Worm (Caenorhabditis elegans) whole organism, L1 larva: ENCODE results near the gene ckr-2.

Source experiments
- C04F5.9 ChIP-seq: sonication (generic microtip); optimal IDR thresholded peaks from 2 replicates; lab custom pipeline; 2016; ENCODE audit warnings: missing genetic modification characterization, missing compliant biosample characterization
- aly-2 ChIP-seq: fragments of 150-350 bp; optimal IDR thresholded peaks from 2 replicates; lab custom pipeline; 2014; ENCODE audit warnings: missing biosample characterization, missing genetic modification characterization
- ama-1 ChIP-seq: fragments of 150-350 bp; optimal IDR thresholded peaks from 2 replicates; lab custom pipeline; 2014
- blmp-1 ChIP-seq: fragments of 150-350 bp; optimal IDR thresholded peaks from 2 replicates; lab custom pipeline; 2014; ENCODE audit warnings: missing biosample characterization, missing genetic modification characterization
- ceh-63 ChIP-seq: fragments of 200-800 bp; sonication (Bioruptor generic); optimal IDR thresholded peaks from 2 replicates; lab custom pipeline; 2018; ENCODE audit warnings: mild to moderate bottlenecking, missing genetic modification characterization, missing compliant biosample characterization
- ceh-8 ChIP-seq: fragments of 200-800 bp; sonication (Bioruptor generic); optimal IDR thresholded peaks from 2 replicates; lab custom pipeline; 2018; ENCODE audit warnings: mild to moderate bottlenecking, missing genetic modification characterization, moderate library complexity, missing compliant biosample characterization
- ceh-90 ChIP-seq: sonication (generic microtip); optimal IDR thresholded peaks from 2 replicates; lab custom pipeline; 2016; ENCODE audit warnings: missing genetic modification characterization, missing compliant biosample characterization
- ces-1 ChIP-seq: fragments of 150-350 bp; optimal IDR thresholded peaks from 2 replicates; lab custom pipeline; 2014; ENCODE audit warnings: missing biosample characterization, missing genetic modification reagents, missing genetic modification characterization
- dsc-1 ChIP-seq: sonication (generic microtip); optimal IDR thresholded peaks from 2 replicates; lab custom pipeline; 2016; ENCODE audit warnings: mild to moderate bottlenecking, missing genetic modification characterization, missing compliant biosample characterization
- egl-27 ChIP-seq, 2 experiments: fragments of 150-350 bp in 1 of 2; sonication (generic microtip); optimal IDR thresholded peaks; 3 replicates each; lab custom pipeline; 2017 to 2018; ENCODE audit warnings: missing biosample characterization in 2 of 2, missing genetic modification characterization in 2 of 2, missing genetic modification reagents in 2 of 2
- elt-2 ChIP-seq: sonication (generic microtip); optimal IDR thresholded peaks from 2 replicates; lab custom pipeline; 2016; ENCODE audit warnings: missing genetic modification characterization, mild to moderate bottlenecking, inconsistent platforms, missing compliant biosample characterization, missing genetic modification reagents
- ets-5 ChIP-seq: fragments of 200-800 bp; sonication (Bioruptor generic); IDR thresholded peaks from 2 replicates; pipeline ENCODE4 v1.3.6; 2022; ENCODE audit warnings: missing genetic modification characterization, missing compliant biosample characterization
- fkh-10 ChIP-seq: sonication (generic microtip); optimal IDR thresholded peaks from 2 replicates; lab custom pipeline; 2017; ENCODE audit warnings: missing biosample characterization, missing genetic modification reagents, missing genetic modification characterization
- grh-1 ChIP-seq: fragments of 200-800 bp; sonication (Bioruptor generic); IDR thresholded peaks from 2 replicates; pipeline ENCODE4 v1.3.6; 2022; ENCODE audit warnings: missing genetic modification reagents, missing genetic modification characterization, missing compliant biosample characterization
- hlh-4 ChIP-seq: sonication (generic microtip); optimal IDR thresholded peaks from 2 replicates; lab custom pipeline; 2016; ENCODE audit warnings: mild to moderate bottlenecking, missing genetic modification characterization, missing compliant biosample characterization
- hpl-2 ChIP-seq: fragments of 150-350 bp; optimal IDR thresholded peaks from 2 replicates; lab custom pipeline; 2014; ENCODE audit warnings: missing biosample characterization, missing genetic modification reagents, missing genetic modification characterization
- isw-1 ChIP-seq: fragments of 200-800 bp; sonication (Bioruptor generic); IDR thresholded peaks from 2 replicates; pipeline ENCODE4 v1.3.6; 2022; ENCODE audit warnings: missing genetic modification characterization, missing compliant biosample characterization
- lin-14 ChIP-seq: fragments of 200-800 bp; sonication (Bioruptor generic); optimal IDR thresholded peaks from 2 replicates; lab custom pipeline; 2018; ENCODE audit warnings: mild to moderate bottlenecking, missing genetic modification characterization, moderate library complexity, missing compliant biosample characterization
- lin-15B ChIP-seq: fragments of 150-350 bp; sonication (generic microtip); optimal IDR thresholded peaks from 3 replicates; lab custom pipeline; 2014; ENCODE audit warnings: missing biosample characterization, missing genetic modification characterization
- lin-35 ChIP-seq, 2 experiments: fragments of 150-350 bp; optimal IDR thresholded peaks; 2 replicates each; lab custom pipeline; 2014; ENCODE audit warnings: missing biosample characterization in 2 of 2, missing genetic modification characterization in 2 of 2, missing genetic modification reagents in 2 of 2
- lsy-2 ChIP-seq, 2 experiments: fragments of 150-350 bp; optimal IDR thresholded peaks; 2 replicates each; lab custom pipeline; 2014; ENCODE audit warnings: missing biosample characterization in 2 of 2, missing genetic modification characterization in 2 of 2
- mef-2 ChIP-seq: fragments of 150-350 bp; optimal IDR thresholded peaks from 2 replicates; lab custom pipeline; 2014; ENCODE audit warnings: missing biosample characterization, missing genetic modification characterization
- mep-1 ChIP-seq: fragments of 150-350 bp; optimal IDR thresholded peaks from 2 replicates; lab custom pipeline; 2014; ENCODE audit warnings: missing biosample characterization, missing genetic modification characterization
- nhr-11 ChIP-seq: fragments of 150-350 bp; optimal IDR thresholded peaks from 2 replicates; lab custom pipeline; 2014; ENCODE audit warnings: missing biosample characterization, missing genetic modification characterization
- nhr-12 ChIP-seq: sonication (generic microtip); optimal IDR thresholded peaks from 2 replicates; lab custom pipeline; 2017; ENCODE audit warnings: missing biosample characterization, missing genetic modification characterization
- nhr-20 ChIP-seq: sonication (generic microtip); optimal IDR thresholded peaks from 2 replicates; lab custom pipeline; 2016; ENCODE audit warnings: mild to moderate bottlenecking, missing genetic modification characterization, missing compliant biosample characterization
- nhr-47 ChIP-seq: sonication (generic microtip); optimal IDR thresholded peaks from 2 replicates; lab custom pipeline; 2016; ENCODE audit warnings: mild to moderate bottlenecking, missing genetic modification characterization, moderate library complexity, missing compliant biosample characterization
- nhr-76 ChIP-seq: sonication (generic microtip); optimal IDR thresholded peaks from 2 replicates; lab custom pipeline; 2017; ENCODE audit warnings: missing biosample characterization, missing genetic modification characterization
- nhr-77 ChIP-seq: fragments of 150-350 bp; optimal IDR thresholded peaks from 2 replicates; lab custom pipeline; 2014; ENCODE audit warnings: missing biosample characterization, missing genetic modification characterization
- nhr-84 ChIP-seq: sonication (generic microtip); optimal IDR thresholded peaks from 2 replicates; lab custom pipeline; 2017; ENCODE audit warnings: missing biosample characterization, missing genetic modification characterization
- pag-3 ChIP-seq: sonication (generic microtip); optimal IDR thresholded peaks from 2 replicates; lab custom pipeline; 2017; ENCODE audit warnings: missing genetic modification characterization, mild to moderate bottlenecking, missing compliant biosample characterization, antibody characterized with exemption, borderline replicate concordance; ENCODE audit not compliant: insufficient read depth
- pax-3 ChIP-seq: fragments of 200-800 bp; sonication (Bioruptor generic); optimal IDR thresholded peaks from 2 replicates; lab custom pipeline; 2018; ENCODE audit warnings: mild to moderate bottlenecking, missing genetic modification characterization, moderate library complexity, missing compliant biosample characterization
- pqm-1 ChIP-seq: sonication (generic microtip); optimal IDR thresholded peaks from 3 replicates; lab custom pipeline; 2017; ENCODE audit warnings: missing biosample characterization, missing genetic modification characterization
- skn-1 ChIP-seq: fragments of 150-350 bp; optimal IDR thresholded peaks from 2 replicates; lab custom pipeline; 2014; ENCODE audit warnings: missing biosample characterization, missing genetic modification characterization
- sptf-1 ChIP-seq: fragments of 150-350 bp; optimal IDR thresholded peaks from 2 replicates; lab custom pipeline; 2014; ENCODE audit warnings: missing biosample characterization, missing genetic modification characterization
- swsn-7 ChIP-seq: sonication (generic microtip); optimal IDR thresholded peaks from 2 replicates; lab custom pipeline; 2016; ENCODE audit warnings: missing genetic modification characterization, missing compliant biosample characterization
- tbx-2 ChIP-seq: sonication (generic microtip); optimal IDR thresholded peaks from 2 replicates; lab custom pipeline; 2016; ENCODE audit warnings: missing genetic modification characterization, missing compliant biosample characterization
- unc-130 ChIP-seq: fragments of 150-350 bp; optimal IDR thresholded peaks from 2 replicates; lab custom pipeline; 2017; ENCODE audit warnings: missing biosample characterization, missing genetic modification characterization, inconsistent platforms
- unc-30 ChIP-seq: sonication (generic microtip); optimal IDR thresholded peaks from 2 replicates; lab custom pipeline; 2017; ENCODE audit warnings: missing biosample characterization, missing genetic modification characterization
- unc-62 ChIP-seq: fragments of 150-350 bp; optimal IDR thresholded peaks from 2 replicates; lab custom pipeline; 2014; ENCODE audit warnings: missing biosample characterization, missing genetic modification reagents, missing genetic modification characterization
- zag-1 ChIP-seq: fragments of 150-350 bp; optimal IDR thresholded peaks from 2 replicates; lab custom pipeline; 2014; ENCODE audit warnings: missing biosample characterization, missing genetic modification characterization
- ztf-11 ChIP-seq, 2 experiments: sonication (generic microtip); optimal IDR thresholded peaks; 2 replicates each; lab custom pipeline; 2016 to 2017; ENCODE audit warnings: missing genetic modification characterization in 2 of 2, missing biosample characterization in 1 of 2, missing compliant biosample characterization in 1 of 2
- ztf-4 ChIP-seq: fragments of 150-350 bp; optimal IDR thresholded peaks from 2 replicates; lab custom pipeline; 2014; ENCODE audit warnings: missing biosample characterization, missing genetic modification characterization

Gene ckr-2

DNA sequence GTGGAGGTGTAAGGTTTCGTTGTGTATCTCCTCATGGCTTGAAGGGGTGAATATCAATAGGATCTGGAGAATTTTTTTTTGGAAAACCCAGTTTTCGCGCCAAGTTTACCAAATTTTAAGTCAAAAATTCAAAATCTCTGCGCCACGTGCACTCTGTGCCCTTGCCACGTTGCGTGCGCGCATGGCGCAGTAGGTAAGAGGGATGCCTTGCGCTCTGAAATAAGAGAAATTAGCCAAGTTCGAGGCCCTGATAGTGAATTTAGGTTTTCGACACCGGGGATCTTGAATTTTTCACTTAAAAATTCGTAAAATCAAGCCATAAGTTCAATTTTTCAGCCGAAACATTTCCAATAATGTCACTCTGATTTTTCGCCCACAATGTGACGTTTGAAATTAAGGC, 39.9 kb downstream of the ckr-2 start:
- no peak for TF ChIP-seq sptf-1

DNA sequence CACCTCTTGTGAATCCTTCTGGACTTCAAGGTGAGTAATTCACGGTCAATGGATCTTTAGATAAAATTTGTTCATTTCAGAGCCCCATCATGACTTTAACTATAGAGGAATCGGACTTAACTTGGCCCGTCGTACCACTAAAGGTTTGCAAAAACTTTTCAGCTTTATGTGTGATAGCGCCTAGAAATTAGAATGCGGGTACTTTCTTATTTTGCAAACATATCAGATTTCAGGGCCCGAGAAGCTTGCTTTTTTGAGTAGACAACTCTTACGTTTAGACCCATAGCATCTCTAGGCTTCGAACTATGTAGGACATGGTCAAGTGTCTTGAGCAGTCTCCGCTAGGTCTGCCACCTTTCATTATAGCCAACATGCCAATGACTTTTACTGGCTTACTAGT, 44.0 kb downstream of the ckr-2 start:
- TF ChIP-seq nhr-20 (tag; lab: Kevin White, UChicago) (no peak), pax-3 (tag; lab: Kevin White, UChicago) (no peak), pag-3 (no peak), nhr-77 (tag; lab: Kevin White, UChicago) (no peak), hpl-2 (GFP tag; lab: Kevin White, UChicago) (no peak), unc-30 (no peak), ama-1 (lab: Kevin White, UChicago) (no peak), blmp-1 (tag; lab: Kevin White, UChicago) (no peak), ces-1 (GFP tag; lab: Kevin White, UChicago) (no peak), grh-1 (no peak), elt-2 (tag; lab: Kevin White, UChicago) (no peak), zag-1 (tag; lab: Kevin White, UChicago) (no peak), skn-1 (tag; lab: Kevin White, UChicago) (no peak), aly-2 (tag; lab: Kevin White, UChicago) (no peak), ztf-4 (tag; lab: Kevin White, UChicago) (no peak), lin-35 (GFP tag; optimal IDR thresholded peaks at IDR 0.05; lab: Kevin White, UChicago) (no peak)

DNA sequence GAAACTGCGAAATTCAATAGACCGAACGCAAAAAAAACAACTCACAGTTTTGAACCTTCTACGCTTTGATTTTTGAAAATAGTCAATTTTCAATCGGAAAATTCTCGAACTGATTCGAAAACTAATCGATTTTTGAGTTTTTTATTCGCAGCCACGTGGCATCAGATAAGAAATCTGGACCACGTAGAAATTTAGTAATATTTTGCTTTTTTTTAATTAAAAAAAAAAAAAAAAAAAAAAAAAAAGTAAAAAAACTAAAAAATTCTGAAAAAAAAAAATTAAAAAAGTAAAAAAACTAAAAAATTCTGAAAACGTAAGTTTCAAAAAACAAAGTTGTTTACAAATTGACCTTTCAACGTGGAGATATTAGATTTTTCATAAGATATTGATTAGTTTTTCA, 44.8 kb downstream of the ckr-2 start, which contains the start of gene R155.3:
Gene R155.3 (minus strand): TSS at position 101 of the 400 bp plus-strand sequence.
- no peak for TF ChIP-seq nhr-76
- TF ChIP-seq elt-2 (tag; lab: Kevin White, UChicago), result no peak
- TF ChIP-seq unc-130 (tag; lab: Kevin White, UChicago), result no peak
- no peak for TF ChIP-seq lin-14 (GFP tag; lab: Kevin White, UChicago)

DNA sequence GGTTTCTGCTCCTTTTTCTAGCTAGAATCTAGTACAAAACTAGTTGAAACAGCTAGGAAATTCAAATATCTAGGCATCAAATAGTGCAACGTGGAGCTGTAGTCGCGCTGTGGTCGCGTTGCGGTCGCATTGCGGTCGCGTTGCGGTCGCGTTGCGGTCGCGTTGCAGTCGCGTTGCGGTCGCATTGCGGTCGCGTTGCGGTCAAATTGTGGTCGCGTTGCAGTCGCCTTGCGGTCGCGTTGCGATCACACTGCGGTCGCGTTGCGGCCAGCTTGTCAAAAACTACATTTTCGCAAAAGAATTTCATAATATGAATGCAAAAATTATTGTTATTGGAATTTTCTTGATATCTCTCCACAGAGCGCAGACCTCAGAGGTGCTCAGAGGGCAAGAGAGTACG, 45.4 kb downstream of the ckr-2 start:
- TF ChIP-seq ces-1 (GFP tag; lab: Kevin White, UChicago) (no peak), mef-2 (tag; lab: Kevin White, UChicago) (no peak), pax-3 (tag; lab: Kevin White, UChicago) (no peak), C04F5.9 (tag; lab: Kevin White, UChicago) (no peak), dsc-1 (tag; lab: Kevin White, UChicago) (no peak), ets-5 (GFP tag; lab: Robert Waterston, UW) (no peak), nhr-47 (no peak), ztf-4 (tag; lab: Kevin White, UChicago) (no peak), isw-1 (no peak), nhr-11 (tag; lab: Kevin White, UChicago) (no peak), tbx-2 (tag; lab: Kevin White, UChicago) (no peak), mep-1 (tag; lab: Kevin White, UChicago) (no peak), hlh-4 (tag; lab: Kevin White, UChicago) (no peak), unc-62 (GFP tag; lab: Kevin White, UChicago) (no peak), nhr-84 (tag; lab: Kevin White, UChicago) (no peak), swsn-7 (tag; lab: Kevin White, UChicago) (no peak)

DNA sequence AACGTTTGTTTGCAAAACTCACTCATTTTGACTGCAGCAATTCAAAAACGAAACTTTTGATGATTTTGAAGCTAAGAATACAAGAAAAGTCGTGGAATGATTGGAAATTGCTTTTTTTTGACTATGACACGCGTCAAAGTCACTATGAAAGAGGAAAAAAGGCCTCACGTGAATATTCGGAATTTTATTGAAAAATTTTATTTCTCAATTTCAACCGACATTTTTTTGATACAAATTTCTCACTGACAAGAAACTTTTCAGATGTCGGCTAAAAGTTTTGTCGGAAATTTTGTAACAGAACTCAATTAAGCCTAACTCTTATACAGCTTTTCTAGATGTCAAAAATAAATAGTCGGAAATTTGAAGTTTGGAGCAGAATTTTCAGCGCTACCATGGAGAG, 51.0 kb downstream of the ckr-2 start, which contains the start of gene R155.5:
Gene R155.5 (minus strand): TSS at position 101 of the 400 bp plus-strand sequence.
- TF ChIP-seq ceh-90 (tag; lab: Kevin White, UChicago), result no peak
- TF ChIP-seq nhr-12, result no peak
- TF ChIP-seq egl-27 (tag; optimal IDR thresholded peaks at IDR 0.05; lab: Kevin White, UChicago), result no peak
- TF ChIP-seq ceh-63, result no peak
- TF ChIP-seq ztf-11 (tag; optimal IDR thresholded peaks at IDR 0.05; lab: Kevin White, UChicago), result no peak
- no peak for TF ChIP-seq fkh-10
- TF ChIP-seq nhr-20 (tag; lab: Kevin White, UChicago), result no peak
- TF ChIP-seq lsy-2 (tag; optimal IDR thresholded peaks at IDR 0.05; lab: Kevin White, UChicago), result no peak
- no peak for TF ChIP-seq ceh-8
- no peak for TF ChIP-seq nhr-84 (tag; lab: Kevin White, UChicago)
- no peak for TF ChIP-seq lin-15B
- TF ChIP-seq skn-1 (tag; lab: Kevin White, UChicago), result no peak
- no peak for TF ChIP-seq pqm-1 (tag; lab: Kevin White, UChicago)
